Worm (Caenorhabditis elegans): Measurements from ENCODE around the gene C14C6.8.

The C14C6.8 gene

DNA sequence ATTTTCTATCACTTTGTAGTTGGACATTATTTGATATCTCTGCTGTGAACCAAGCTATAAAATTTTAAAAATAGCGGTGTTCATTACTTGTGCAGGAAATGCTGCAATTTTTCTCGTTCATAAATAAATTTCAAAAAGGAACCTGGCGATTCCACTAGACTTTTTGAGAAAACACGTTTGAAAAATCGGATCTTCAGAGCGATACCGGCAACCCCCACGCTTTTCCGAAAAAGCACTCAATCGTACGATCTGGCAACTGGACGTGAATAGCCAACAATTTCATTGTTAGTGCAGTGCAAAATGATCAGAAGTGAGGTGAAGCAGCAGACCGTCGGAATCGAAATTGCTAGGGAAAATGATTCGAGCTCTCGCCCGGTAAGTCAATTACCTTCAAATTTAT, 28.6 kb upstream of the C14C6.8 start, which contains the start of gene nstp-7:
Gene nstp-7, plus strand, starts transcription at position 301 of the 400 bp plus-strand sequence.
- TF ChIP-seq ceh-22 (tag; optimal IDR thresholded peaks at IDR 0.05): no peak
- TF ChIP-seq unc-42 (tag; optimal IDR thresholded peaks at IDR 0.05): no peak
- TF ChIP-seq pax-1 (tag; optimal IDR thresholded peaks at IDR 0.05): no peak
- no peak for TF ChIP-seq ceh-18 (tag; optimal IDR thresholded peaks at IDR 0.05)
- TF ChIP-seq hlh-30 (tag; optimal IDR thresholded peaks at IDR 0.05; ENCODE audit: insufficient read depth): no peak
- no peak for TF ChIP-seq ceh-34 (tag; optimal IDR thresholded peaks at IDR 0.05)
- no peak for TF ChIP-seq ceh-9 (tag; optimal IDR thresholded peaks at IDR 0.05)
- no peak for TF ChIP-seq rnt-1 (tag; optimal IDR thresholded peaks at IDR 0.05)
- TF ChIP-seq fax-1 (tag; optimal IDR thresholded peaks at IDR 0.05): no peak
- no peak for TF ChIP-seq lin-11 (tag; optimal IDR thresholded peaks at IDR 0.05)
- TF ChIP-seq pros-1 (tag; optimal IDR thresholded peaks at IDR 0.05): no peak
- TF ChIP-seq sdc-2 (tag; optimal IDR thresholded peaks at IDR 0.05): no peak
- TF ChIP-seq odd-2 (tag; optimal IDR thresholded peaks at IDR 0.05): no peak
- TF ChIP-seq nhr-11 (tag; optimal IDR thresholded peaks at IDR 0.05): no peak
- TF ChIP-seq ceh-24 (tag; optimal IDR thresholded peaks at IDR 0.05): no peak
- no peak for TF ChIP-seq che-1 (tag; optimal IDR thresholded peaks at IDR 0.05)
- no peak for TF ChIP-seq dmd-4 (tag; optimal IDR thresholded peaks at IDR 0.05; ENCODE audit: borderline replicate concordance)
- TF ChIP-seq gmeb-2 (tag; optimal IDR thresholded peaks at IDR 0.05): no peak
- TF ChIP-seq dve-1 (tag; optimal IDR thresholded peaks at IDR 0.05): no peak
- TF ChIP-seq hlh-13 (GFP tag; optimal IDR thresholded peaks at IDR 0.05): no peak

DNA sequence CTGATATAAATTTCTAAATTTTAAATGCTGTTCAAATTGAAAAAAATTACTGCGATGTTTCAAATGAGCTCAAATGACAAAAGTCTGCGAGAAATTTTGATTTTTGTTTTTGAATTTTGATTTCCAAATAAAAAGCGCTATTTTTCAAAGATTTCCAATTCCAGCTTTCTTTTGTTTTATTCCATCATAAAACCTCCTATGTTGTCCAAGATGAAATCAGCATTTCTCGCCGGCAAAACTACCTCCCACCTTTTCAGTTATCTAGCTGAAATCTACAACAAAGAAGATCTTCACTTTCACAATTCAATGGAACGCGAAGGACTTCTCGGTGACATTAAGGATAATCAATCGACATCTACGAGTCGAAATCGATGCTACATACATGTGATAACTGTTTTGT, 26.0 kb upstream of the C14C6.8 start, which contains the start of gene K06H6.4:
Gene K06H6.4, plus strand, starts transcription at position 301 of the 400 bp plus-strand sequence.
- no peak for TF ChIP-seq fkh-6 (tag; optimal IDR thresholded peaks at IDR 0.05)
- TF ChIP-seq ceh-22 (tag; optimal IDR thresholded peaks at IDR 0.05): no peak
- TF ChIP-seq ceh-24 (tag; optimal IDR thresholded peaks at IDR 0.05): no peak
- no peak for TF ChIP-seq ceh-2 (tag; optimal IDR thresholded peaks at IDR 0.05)
- no peak for TF ChIP-seq eyg-1 (tag; optimal IDR thresholded peaks at IDR 0.05)
- no peak for TF ChIP-seq ama-1 (optimal IDR thresholded peaks at IDR 0.05)
- no peak for TF ChIP-seq gmeb-2 (tag; optimal IDR thresholded peaks at IDR 0.05)
- no peak for TF ChIP-seq unc-3 (GFP tag; conservative IDR thresholded peaks at IDR 0.05)
- no peak for TF ChIP-seq unc-3 (tag; optimal IDR thresholded peaks at IDR 0.05)
- no peak for TF ChIP-seq sox-4 (tag; optimal IDR thresholded peaks at IDR 0.05)
- no peak for TF ChIP-seq lim-6 (tag; optimal IDR thresholded peaks at IDR 0.05)
- no peak for TF ChIP-seq C08G9.2 (tag; optimal IDR thresholded peaks at IDR 0.05)
- TF ChIP-seq ceh-45 (GFP tag; IDR thresholded peaks at IDR 0.05): no peak
- TF ChIP-seq hlh-8 (tag; optimal IDR thresholded peaks at IDR 0.05): no peak
- TF ChIP-seq zip-5 (tag; optimal IDR thresholded peaks at IDR 0.05): no peak
- no peak for TF ChIP-seq ceh-9 (tag; optimal IDR thresholded peaks at IDR 0.05)
- no peak for TF ChIP-seq odd-2 (tag; optimal IDR thresholded peaks at IDR 0.05)

DNA sequence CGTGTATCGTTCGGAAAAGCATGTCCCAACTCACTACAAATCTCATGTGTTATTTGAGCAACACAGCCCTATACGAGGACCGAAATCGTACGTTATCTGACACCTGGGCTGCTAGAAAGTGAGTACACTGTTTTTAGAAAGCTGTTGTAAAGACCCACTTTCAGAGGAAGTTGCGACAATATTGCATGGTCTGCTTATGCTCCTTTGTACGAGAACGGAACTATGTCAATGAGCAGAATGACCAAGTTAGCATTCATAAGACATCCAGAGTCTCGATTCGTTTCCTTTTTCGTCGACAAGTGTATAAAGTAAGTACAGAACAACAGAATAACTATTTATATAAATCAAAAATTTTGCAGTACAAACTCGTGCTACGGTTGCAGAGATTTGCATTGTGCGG, 24.0 kb upstream of the C14C6.8 start:
- TF ChIP-seq odd-2 (tag; optimal IDR thresholded peaks at IDR 0.05) (no peak), ceh-34 (tag; optimal IDR thresholded peaks at IDR 0.05) (no peak), fkh-10 (GFP tag; optimal IDR thresholded peaks at IDR 0.05) (no peak), hlh-6 (tag; optimal IDR thresholded peaks at IDR 0.05) (no peak), ceh-22 (tag; optimal IDR thresholded peaks at IDR 0.05) (no peak), ceh-9 (tag; optimal IDR thresholded peaks at IDR 0.05) (no peak), pat-9 (tag; optimal IDR thresholded peaks at IDR 0.05) (no peak), ceh-2 (tag; optimal IDR thresholded peaks at IDR 0.05) (no peak), npax-4 (tag; optimal IDR thresholded peaks at IDR 0.05) (no peak), ceh-6 (GFP tag; optimal IDR thresholded peaks at IDR 0.05) (no peak), fax-1 (tag; optimal IDR thresholded peaks at IDR 0.05) (no peak), ama-1 (optimal IDR thresholded peaks at IDR 0.05) (no peak)

ce11 chrV:576070-576469, 23.1 kb upstream of the C14C6.8 start, which contains the start of gene K06H6.5:
K06H6.5 (plus strand) TSS chrV:576370.
- TF ChIP-seq ceh-24 (tag; optimal IDR thresholded peaks at IDR 0.05): no peak
- TF ChIP-seq fkh-10 (GFP tag; optimal IDR thresholded peaks at IDR 0.05): no peak
- no peak for TF ChIP-seq hlh-13 (GFP tag; optimal IDR thresholded peaks at IDR 0.05)
